Worm (Caenorhabditis elegans) whole organism, early embryonic: Measurements from ENCODE around the gene C06B3.1.

ENCODE experiments used
- B0310.2 ChIP-seq: sonication (generic microtip); optimal IDR thresholded peaks from 2 replicates; lab custom pipeline; 2016; ENCODE audit warnings: mild to moderate bottlenecking, missing genetic modification characterization, missing compliant biosample characterization
- F13C5.2 ChIP-seq: sonication (generic microtip); optimal IDR thresholded peaks from 2 replicates; lab custom pipeline; 2017; ENCODE audit warnings: mild to moderate bottlenecking, missing genetic modification characterization, inconsistent platforms, missing compliant biosample characterization
- aly-1 ChIP-seq: sonication (generic microtip); optimal IDR thresholded peaks from 2 replicates; lab custom pipeline; 2016; ENCODE audit warnings: missing genetic modification characterization, missing compliant biosample characterization
- ama-1 ChIP-seq: fragments of 150-350 bp; optimal IDR thresholded peaks from 2 replicates; lab custom pipeline; 2014
- ceh-13 ChIP-seq: fragments of 200-800 bp; sonication (Bioruptor generic); optimal IDR thresholded peaks from 2 replicates; lab custom pipeline; 2018; ENCODE audit warnings: mild to moderate bottlenecking, missing genetic modification characterization, missing compliant biosample characterization
- ceh-36 ChIP-seq: sonication (generic microtip); optimal IDR thresholded peaks from 2 replicates; lab custom pipeline; 2016; ENCODE audit warnings: missing genetic modification characterization, inconsistent platforms, missing compliant biosample characterization
- ets-7 ChIP-seq: sonication (generic microtip); optimal IDR thresholded peaks from 2 replicates; lab custom pipeline; 2016; ENCODE audit warnings: missing genotype, missing genetic modification characterization, missing compliant biosample characterization
- flt-1 ChIP-seq: fragments of 200-800 bp; sonication (Bioruptor generic); IDR thresholded peaks from 2 replicates; pipeline ENCODE4 v1.3.6; 2022; ENCODE audit warnings: missing genetic modification characterization, missing compliant biosample characterization
- hmbx-1 ChIP-seq: sonication (generic microtip); optimal IDR thresholded peaks from 2 replicates; lab custom pipeline; 2016; ENCODE audit warnings: mild to moderate bottlenecking, missing genetic modification characterization, missing compliant biosample characterization
- hmg-4 ChIP-seq: fragments of 200-800 bp; sonication (Bioruptor generic); optimal IDR thresholded peaks from 2 replicates; lab custom pipeline; 2018; ENCODE audit warnings: mild to moderate bottlenecking, missing genetic modification characterization, missing compliant biosample characterization
- hnd-1 ChIP-seq: sonication (generic microtip); optimal IDR thresholded peaks from 2 replicates; lab custom pipeline; 2016; ENCODE audit warnings: missing genetic modification characterization, missing compliant biosample characterization
- pes-1 ChIP-seq: fragments of 200-800 bp; sonication (Bioruptor generic); IDR thresholded peaks from 2 replicates; pipeline ENCODE4 v1.3.6; 2022; ENCODE audit warnings: missing genetic modification reagents, missing genetic modification characterization, missing compliant biosample characterization
- scrt-1 ChIP-seq: fragments of 200-800 bp; sonication (Bioruptor generic); IDR thresholded peaks from 2 replicates; pipeline ENCODE4 v1.3.6; 2022; ENCODE audit warnings: missing genetic modification characterization, missing compliant biosample characterization
- sea-1 ChIP-seq: fragments of 200-800 bp; sonication (Bioruptor generic); conservative IDR thresholded peaks from 2 replicates; pipeline ENCODE4 v1.3.6; 2022; ENCODE audit warnings: missing genetic modification characterization, missing compliant biosample characterization
- tbx-11 ChIP-seq: fragments of 200-800 bp; sonication (Bioruptor generic); IDR thresholded peaks from 2 replicates; pipeline ENCODE4 v1.3.6; 2022; ENCODE audit warnings: missing genetic modification characterization, missing compliant biosample characterization
- tbx-37 ChIP-seq: fragments of 200-800 bp; sonication (Bioruptor generic); conservative IDR thresholded peaks from 2 replicates; pipeline ENCODE4 v1.3.6; 2022; ENCODE audit warnings: missing genetic modification reagents, missing genetic modification characterization, missing compliant biosample characterization
- tra-4 ChIP-seq: sonication (generic microtip); optimal IDR thresholded peaks from 2 replicates; lab custom pipeline; 2017; ENCODE audit warnings: missing genetic modification characterization, missing compliant biosample characterization

Gene C06B3.1

DNA sequence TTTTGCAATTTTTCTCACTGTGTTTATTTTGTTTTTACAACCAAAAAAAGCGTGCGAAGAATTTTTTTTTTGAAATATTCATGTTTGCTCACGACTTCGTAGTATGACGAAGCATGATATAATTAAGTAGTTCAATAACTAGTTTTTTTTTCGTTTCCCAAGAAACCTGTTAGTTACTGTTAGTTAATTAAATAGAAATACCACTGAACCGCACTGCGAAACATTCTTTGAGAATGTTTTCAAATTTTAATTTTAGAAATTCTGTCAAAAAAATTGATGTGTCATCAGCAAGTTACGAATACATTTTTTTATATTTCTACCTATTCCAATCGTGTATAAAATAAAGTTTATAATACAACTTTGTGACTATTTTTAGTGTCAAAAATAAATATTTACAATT is 23.8 kb downstream of the C06B3.1 start, which contains the start of gene srxa-12:
Gene srxa-12, plus strand, starts transcription at position 301 of the 400 bp plus-strand sequence.
- TF ChIP-seq hnd-1 (tag; lab: Kevin White, UChicago) (no peak), hmbx-1 (tag; lab: Kevin White, UChicago) (no peak), ceh-13 (GFP tag; lab: Kevin White, UChicago) (no peak), tbx-37 (GFP tag; lab: Robert Waterston, UW) (no peak), ama-1 (lab: Kevin White, UChicago) (no peak), sea-1 (GFP tag; lab: Robert Waterston, UW) (no peak), scrt-1 (GFP tag; lab: Robert Waterston, UW) (no peak), aly-1 (tag; lab: Kevin White, UChicago) (no peak), ets-7 (tag; lab: Kevin White, UChicago) (no peak), tra-4 (tag; lab: Kevin White, UChicago) (no peak)

DNA sequence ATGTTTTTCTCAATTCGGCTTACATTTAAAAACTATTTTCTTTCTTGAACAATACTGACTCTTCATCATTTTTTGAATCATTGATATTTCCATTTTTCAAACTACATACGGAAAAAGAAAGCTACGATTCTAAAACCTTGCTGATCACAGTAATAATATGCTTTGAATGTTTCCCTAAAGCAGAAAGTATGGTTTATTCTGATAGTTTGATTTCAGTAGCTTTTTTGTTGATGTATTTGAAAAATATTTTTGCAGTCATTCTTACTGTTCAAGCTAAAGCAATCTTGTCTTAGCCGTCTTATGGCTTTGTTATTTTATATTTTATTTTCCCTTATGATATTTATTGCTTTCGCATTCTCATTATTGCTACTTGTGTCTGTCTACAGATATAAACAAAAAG is 26.9 kb downstream of the C06B3.1 start, which contains the start of gene srxa-13:
Gene srxa-13, plus strand, starts transcription at position 301 of the 400 bp plus-strand sequence.
- TF ChIP-seq pes-1 (GFP tag; lab: Robert Waterston, UW) (no peak), aly-1 (tag; lab: Kevin White, UChicago) (no peak), B0310.2 (tag; lab: Kevin White, UChicago) (no peak), ceh-13 (GFP tag; lab: Kevin White, UChicago) (no peak), scrt-1 (GFP tag; lab: Robert Waterston, UW) (no peak), ceh-36 (tag; lab: Kevin White, UChicago) (no peak), hmg-4 (GFP tag; lab: Kevin White, UChicago) (no peak), hmbx-1 (tag; lab: Kevin White, UChicago) (no peak), F13C5.2 (tag; lab: Kevin White, UChicago) (no peak), tbx-11 (GFP tag; lab: Robert Waterston, UW) (no peak), tra-4 (tag; lab: Kevin White, UChicago) (no peak), ets-7 (tag; lab: Kevin White, UChicago) (no peak), ama-1 (lab: Kevin White, UChicago) (no peak), tbx-37 (GFP tag; lab: Robert Waterston, UW) (no peak), sea-1 (GFP tag; lab: Robert Waterston, UW) (no peak), hnd-1 (tag; lab: Kevin White, UChicago) (no peak), flt-1 (GFP tag; lab: Robert Waterston, UW) (no peak)

DNA sequence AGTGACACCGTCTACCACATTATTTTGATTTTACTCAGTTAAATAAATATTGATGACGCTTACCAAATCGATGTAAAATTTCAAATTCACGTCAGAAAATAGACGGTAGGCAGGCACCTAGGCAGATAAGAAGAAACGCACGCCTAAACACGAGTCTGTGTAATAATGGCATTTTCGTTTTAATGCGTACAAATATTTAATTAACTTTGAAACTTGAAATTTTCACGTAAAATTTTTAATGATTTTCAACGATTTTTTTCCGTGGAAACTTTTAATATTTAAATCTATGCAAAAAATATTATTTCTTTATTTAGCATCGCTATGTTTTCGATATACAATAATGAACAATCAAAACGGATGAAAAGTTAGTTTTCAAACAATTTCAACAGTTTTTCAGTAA is 28.6 kb downstream of the C06B3.1 start, which contains the start of gene C06B3.16:
Gene C06B3.16, plus strand, starts transcription at position 301 of the 400 bp plus-strand sequence.
- TF ChIP-seq hmbx-1 (tag; lab: Kevin White, UChicago) (no peak), B0310.2 (tag; lab: Kevin White, UChicago) (no peak), ceh-13 (GFP tag; lab: Kevin White, UChicago) (no peak), sea-1 (GFP tag; lab: Robert Waterston, UW) (no peak), hmg-4 (GFP tag; lab: Kevin White, UChicago) (no peak), ama-1 (lab: Kevin White, UChicago) (no peak), ceh-36 (tag; lab: Kevin White, UChicago) (no peak), tra-4 (tag; lab: Kevin White, UChicago) (no peak), hnd-1 (tag; lab: Kevin White, UChicago) (no peak), pes-1 (GFP tag; lab: Robert Waterston, UW) (no peak), F13C5.2 (tag; lab: Kevin White, UChicago) (no peak), ets-7 (tag; lab: Kevin White, UChicago) (no peak), scrt-1 (GFP tag; lab: Robert Waterston, UW) (no peak), tbx-11 (GFP tag; lab: Robert Waterston, UW) (no peak), flt-1 (GFP tag; lab: Robert Waterston, UW) (no peak), tbx-37 (GFP tag; lab: Robert Waterston, UW) (no peak), aly-1 (tag; lab: Kevin White, UChicago) (no peak)

DNA sequence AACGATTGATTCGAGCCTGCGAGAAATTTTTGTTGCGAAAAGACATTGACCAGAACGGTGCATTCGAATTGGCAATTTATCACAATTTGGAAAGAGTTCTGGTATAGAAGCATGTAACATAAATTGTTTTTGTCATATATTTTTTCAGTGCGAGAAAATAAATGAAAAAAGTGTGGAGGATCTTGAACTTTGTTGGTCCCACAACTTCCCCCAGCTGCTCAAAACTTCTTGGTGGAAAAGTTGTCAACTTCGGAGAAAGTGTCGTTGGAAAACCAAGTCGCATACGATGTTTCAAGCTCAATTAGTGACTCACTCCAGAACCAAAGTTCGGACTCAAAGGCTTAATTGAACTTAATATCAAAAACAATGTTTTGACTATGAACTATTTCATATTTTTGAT is 29.4 kb downstream of the C06B3.1 start:
- no peak for TF ChIP-seq tra-4 (tag; lab: Kevin White, UChicago)
- no peak for TF ChIP-seq hmbx-1 (tag; lab: Kevin White, UChicago)

DNA sequence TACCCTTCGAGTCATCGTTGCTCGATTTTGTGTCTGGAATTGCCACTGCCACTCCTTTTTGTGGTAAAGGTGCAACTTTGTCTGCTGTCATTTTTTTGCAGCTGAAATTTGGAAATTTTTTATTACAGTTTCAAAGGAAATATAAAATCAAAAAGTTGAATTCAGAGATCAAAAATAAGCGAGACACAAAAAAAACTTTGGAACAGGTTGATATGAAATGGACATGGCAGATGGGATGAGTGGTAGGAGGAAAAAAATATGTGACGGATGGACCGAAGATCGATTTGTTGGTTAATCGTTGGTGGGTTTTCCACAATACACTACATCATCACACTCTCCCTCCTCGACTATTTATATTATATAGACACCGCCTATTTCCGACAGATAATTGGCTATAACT is 31.9 kb downstream of the C06B3.1 start, which contains the start of gene R10D12.1:
Gene R10D12.1, minus strand, starts transcription at position 101 of the 400 bp plus-strand sequence.
- TF ChIP-seq ceh-13 (GFP tag; lab: Kevin White, UChicago) (no peak), flt-1 (GFP tag; lab: Robert Waterston, UW) (no peak), tbx-37 (GFP tag; lab: Robert Waterston, UW) (no peak), tbx-11 (GFP tag; lab: Robert Waterston, UW) (no peak), ets-7 (tag; lab: Kevin White, UChicago) (no peak), F13C5.2 (tag; lab: Kevin White, UChicago) (no peak), tra-4 (tag; lab: Kevin White, UChicago) (no peak), hmbx-1 (tag; lab: Kevin White, UChicago) (no peak), B0310.2 (tag; lab: Kevin White, UChicago) (no peak), scrt-1 (GFP tag; lab: Robert Waterston, UW) (no peak)

DNA sequence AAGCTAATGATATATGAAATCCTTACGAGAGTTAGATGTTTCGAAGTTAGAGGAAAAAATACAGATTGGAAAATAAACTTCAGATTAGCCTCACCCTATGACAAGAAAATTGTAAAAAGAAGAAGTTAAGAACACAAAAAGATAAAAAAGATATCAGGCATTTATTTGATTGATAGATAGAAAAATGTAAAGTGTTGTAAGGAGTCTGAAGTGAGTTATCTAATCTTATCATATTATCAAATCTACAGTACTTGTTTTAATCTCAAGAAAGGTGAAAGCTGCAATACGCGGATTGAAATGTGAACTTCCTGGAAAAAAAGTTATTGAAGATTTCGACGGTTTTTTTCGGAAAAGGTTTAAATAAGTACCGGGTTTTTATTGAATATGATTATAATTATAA is 32.8 kb downstream of the C06B3.1 start:
- TF ChIP-seq sea-1 (GFP tag; lab: Robert Waterston, UW) (no peak), tbx-11 (GFP tag; lab: Robert Waterston, UW) (no peak), aly-1 (tag; lab: Kevin White, UChicago) (no peak), hnd-1 (tag; lab: Kevin White, UChicago) (no peak), tra-4 (tag; lab: Kevin White, UChicago) (no peak), B0310.2 (tag; lab: Kevin White, UChicago) (no peak), ama-1 (lab: Kevin White, UChicago) (no peak), tbx-37 (GFP tag; lab: Robert Waterston, UW) (no peak), ceh-13 (GFP tag; lab: Kevin White, UChicago) (no peak), scrt-1 (GFP tag; lab: Robert Waterston, UW) (no peak), ets-7 (tag; lab: Kevin White, UChicago) (no peak)
